Fruit fly (Drosophila melanogaster) Kc167 (cell line): ENCODE measurements around the gene CG10418.

Source experiments
- insv ChIP-seq: fragments of >200 bp; optimal IDR thresholded peaks from 3 replicates; lab custom pipeline; 2018; ENCODE audit warnings: missing external identifiers
- psq ChIP-seq: fragments of >200 bp; optimal IDR thresholded peaks from 2 replicates; lab custom pipeline; 2017; ENCODE audit warnings: missing external identifiers
- ttk ChIP-seq: sonication (Bioruptor generic); optimal IDR thresholded peaks from 2 replicates; lab custom pipeline; 2017; ENCODE audit warnings: missing external identifiers

DNA sequence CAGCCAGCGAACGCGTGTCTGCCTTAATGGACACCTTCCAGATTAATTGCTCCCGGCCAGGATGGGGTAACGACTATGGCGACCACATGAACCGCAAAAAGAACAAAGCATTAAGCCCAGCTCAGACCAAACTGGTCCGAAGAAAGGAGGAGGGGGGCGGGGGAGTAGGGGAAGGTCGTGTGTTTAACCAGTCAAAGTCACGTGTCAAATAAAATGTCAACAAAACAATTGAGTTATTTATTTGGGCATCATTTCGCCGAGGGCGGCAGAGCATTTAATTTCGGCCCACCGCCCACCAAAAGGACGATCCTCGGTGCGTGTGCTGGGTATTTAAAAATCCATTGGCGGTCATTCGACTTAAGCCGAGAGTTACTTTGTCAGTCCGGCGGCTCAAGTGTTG lies 23.2 kb upstream of the CG10418 start:
- TF ChIP-seq psq (lab: Kevin White, UChicago) = no peak
- TF ChIP-seq ttk (lab: Kevin White, UChicago) = no peak
- TF ChIP-seq insv (lab: Kevin White, UChicago) = no peak
